Fruit fly (Drosophila melanogaster) whole organism, prepupa: ENCODE measurements around the gene CG16812.

ENCODE experiments used
- CG11294 ChIP-seq: fragments of 200-800 bp; sonication (Bioruptor generic); IDR thresholded peaks from 2 replicates; pipeline ENCODE4 v1.3.6; 2022; ENCODE audit warnings: missing biosample characterization, missing genetic modification characterization
- CG11762 ChIP-seq: fragments of 200-800 bp; sonication (Bioruptor generic); optimal IDR thresholded peaks from 3 replicates; lab custom pipeline; 2016; ENCODE audit warnings: missing biosample characterization, missing genetic modification characterization; ENCODE audit not compliant: insufficient read depth
- CG11902 ChIP-seq: fragments of 200-800 bp; sonication (Bioruptor generic); optimal IDR thresholded peaks from 3 replicates; lab custom pipeline; 2016; ENCODE audit warnings: missing biosample characterization, missing genetic modification characterization
- CG15336 ChIP-seq: fragments of 200-800 bp; sonication (Bioruptor generic); IDR thresholded peaks from 2 replicates; pipeline ENCODE4 v1.3.6; 2022; ENCODE audit warnings: missing biosample characterization, missing genetic modification characterization
- CG1621 ChIP-seq: fragments of 200-800 bp; sonication (Bioruptor generic); optimal IDR thresholded peaks from 3 replicates; lab custom pipeline; 2018; ENCODE audit warnings: missing biosample characterization, mild to moderate bottlenecking, missing genetic modification characterization
- CG16779 ChIP-seq: fragments of 200-800 bp; sonication (Bioruptor generic); optimal IDR thresholded peaks from 3 replicates; lab custom pipeline; 2017; ENCODE audit warnings: missing biosample characterization, mild to moderate bottlenecking, missing genetic modification characterization
- CG31627 ChIP-seq: fragments of 200-800 bp; sonication (Bioruptor generic); optimal IDR thresholded peaks from 3 replicates; lab custom pipeline; 2016; ENCODE audit warnings: missing biosample characterization, missing genetic modification characterization
- CG32006 ChIP-seq: fragments of 200-800 bp; sonication (Bioruptor generic); optimal IDR thresholded peaks from 3 replicates; lab custom pipeline; 2017; ENCODE audit warnings: missing biosample characterization, mild to moderate bottlenecking, missing genetic modification characterization
- CG34406 ChIP-seq: fragments of 200-800 bp; sonication (Bioruptor generic); optimal IDR thresholded peaks from 3 replicates; lab custom pipeline; 2016; ENCODE audit warnings: missing biosample characterization, missing genetic modification characterization
- CG4318 ChIP-seq: fragments of 200-800 bp; sonication (Bioruptor generic); optimal IDR thresholded peaks from 3 replicates; lab custom pipeline; 2017; ENCODE audit warnings: missing biosample characterization, mild to moderate bottlenecking, missing genetic modification characterization
- CG6163 ChIP-seq: fragments of 200-800 bp; sonication (Bioruptor generic); IDR thresholded peaks from 3 replicates; pipeline ENCODE4 v1.3.6; 2022; ENCODE audit warnings: missing biosample characterization, missing genetic modification characterization
- CG6276 ChIP-seq: fragments of 200-800 bp; sonication (Bioruptor generic); optimal IDR thresholded peaks from 2 replicates; lab custom pipeline; 2017; ENCODE audit warnings: missing biosample characterization, mild to moderate bottlenecking, missing genetic modification characterization
- CG6808 ChIP-seq: fragments of 200-800 bp; sonication (Bioruptor generic); optimal IDR thresholded peaks from 3 replicates; lab custom pipeline; 2017; ENCODE audit warnings: missing biosample characterization, missing genetic modification characterization, mild to moderate bottlenecking, moderate library complexity, missing genetic modification reagents
- CG7368 ChIP-seq: fragments of 200-800 bp; sonication (Bioruptor generic); optimal IDR thresholded peaks from 3 replicates; lab custom pipeline; 2016; ENCODE audit warnings: missing biosample characterization, missing genetic modification characterization
- CG8119 ChIP-seq: fragments of 200-800 bp; sonication (Bioruptor generic); IDR thresholded peaks from 3 replicates; pipeline ENCODE4 v1.3.6; 2022; ENCODE audit warnings: missing biosample characterization, missing genetic modification characterization
- CG8632 ChIP-seq: fragments of 200-800 bp; sonication (Bioruptor generic); optimal IDR thresholded peaks from 3 replicates; lab custom pipeline; 2016; ENCODE audit warnings: missing biosample characterization, missing genetic modification characterization
- CG9139 ChIP-seq: fragments of 200-800 bp; sonication (Bioruptor generic); optimal IDR thresholded peaks from 3 replicates; lab custom pipeline; 2017; ENCODE audit warnings: missing biosample characterization, mild to moderate bottlenecking, missing genetic modification characterization
- Eip78C ChIP-seq: fragments of 200-800 bp; sonication (Bioruptor generic); peaks from one replicate; lab custom pipeline; 2016; ENCODE audit warnings: missing biosample characterization, missing genetic modification characterization
- Ets96B ChIP-seq: fragments of 200-800 bp; optimal IDR thresholded peaks from 2 replicates; lab custom pipeline; 2019; ENCODE audit warnings: missing biosample characterization, mild to moderate bottlenecking, missing genetic modification characterization, moderate library complexity
- Gug ChIP-seq: fragments of 200-800 bp; sonication (Bioruptor generic); IDR thresholded peaks from 2 replicates; pipeline ENCODE4 v1.3.6; 2022; ENCODE audit warnings: missing biosample characterization, missing genetic modification characterization
- Hr38 ChIP-seq: sonication (Bioruptor generic); optimal IDR thresholded peaks from 2 replicates; lab custom pipeline; 2016; ENCODE audit warnings: missing biosample characterization, missing genetic modification characterization
- Hr4 ChIP-seq: fragments of 200-800 bp; sonication (Bioruptor generic); optimal IDR thresholded peaks from 3 replicates; lab custom pipeline; 2016; ENCODE audit warnings: missing biosample characterization, missing genetic modification characterization
- Lpt ChIP-seq: fragments of 200-800 bp; sonication (Bioruptor generic); optimal IDR thresholded peaks from 3 replicates; lab custom pipeline; 2016; ENCODE audit warnings: missing biosample characterization, missing genetic modification characterization
- Smox ChIP-seq: fragments of 200-800 bp; sonication (Bioruptor generic); optimal IDR thresholded peaks from 3 replicates; lab custom pipeline; 2016; ENCODE audit warnings: missing biosample characterization, missing genetic modification characterization
- Sox102F ChIP-seq: fragments of 200-800 bp; sonication (Bioruptor generic); optimal IDR thresholded peaks from 2 replicates; lab custom pipeline; 2016; ENCODE audit warnings: missing biosample characterization, mild to moderate bottlenecking, missing genetic modification characterization
- Sox15 ChIP-seq: fragments of 200-800 bp; sonication (Bioruptor generic); optimal IDR thresholded peaks from 3 replicates; lab custom pipeline; 2016; ENCODE audit warnings: missing biosample characterization, missing genetic modification characterization
- cyc ChIP-seq: fragments of 200-800 bp; sonication (Bioruptor generic); optimal IDR thresholded peaks from 3 replicates; lab custom pipeline; 2016; ENCODE audit warnings: missing biosample characterization, missing genetic modification characterization
- dac ChIP-seq: fragments of 200-800 bp; sonication (Bioruptor generic); optimal IDR thresholded peaks from 2 replicates; lab custom pipeline; 2017; ENCODE audit warnings: missing biosample characterization, mild to moderate bottlenecking, missing genetic modification characterization
- dsx ChIP-seq: fragments of 200-800 bp; optimal IDR thresholded peaks from 3 replicates; lab custom pipeline; 2019; ENCODE audit warnings: missing biosample characterization, mild to moderate bottlenecking, missing genetic modification characterization, moderate library complexity; ENCODE audit not compliant: poor library complexity, severe bottlenecking
- eg ChIP-seq: fragments of 200-800 bp; sonication (Bioruptor generic); IDR thresholded peaks from 3 replicates; pipeline ENCODE4 v1.3.6; 2022; ENCODE audit warnings: missing biosample characterization, missing genetic modification characterization
- esn ChIP-seq: fragments of 200-800 bp; sonication (Bioruptor generic); optimal IDR thresholded peaks from 2 replicates; lab custom pipeline; 2016; ENCODE audit warnings: missing biosample characterization, mild to moderate bottlenecking, missing genetic modification characterization, moderate library complexity
- fd59A ChIP-seq: fragments of 200-800 bp; sonication (Bioruptor generic); optimal IDR thresholded peaks from 2 replicates; lab custom pipeline; 2017; ENCODE audit warnings: missing biosample characterization, mild to moderate bottlenecking, missing genetic modification characterization, missing genetic modification reagents
- fkh ChIP-seq: fragments of 200-800 bp; sonication (Bioruptor generic); optimal IDR thresholded peaks from 3 replicates; lab custom pipeline; 2017; ENCODE audit warnings: missing biosample characterization, mild to moderate bottlenecking, missing genetic modification characterization, moderate library complexity
- lz ChIP-seq: fragments of 200-800 bp; sonication (Bioruptor generic); optimal IDR thresholded peaks from 3 replicates; lab custom pipeline; 2016; ENCODE audit warnings: missing biosample characterization, missing genetic modification characterization
- net ChIP-seq: fragments of 200-800 bp; sonication (Bioruptor generic); optimal IDR thresholded peaks from 3 replicates; lab custom pipeline; 2016; ENCODE audit warnings: missing biosample characterization, missing genetic modification characterization
- pdm3 ChIP-seq: fragments of 200-800 bp; sonication (Bioruptor generic); optimal IDR thresholded peaks from 3 replicates; lab custom pipeline; 2016; ENCODE audit warnings: missing biosample characterization, missing genetic modification characterization
- spab ChIP-seq: fragments of 200-800 bp; sonication (Bioruptor generic); optimal IDR thresholded peaks from 2 replicates; lab custom pipeline; 2017; ENCODE audit warnings: missing biosample characterization, mild to moderate bottlenecking, missing genetic modification characterization, missing genetic modification reagents
- ss ChIP-seq, 2 experiments: fragments of 200-800 bp; sonication (Bioruptor generic); optimal IDR thresholded peaks; 2 replicates in 1 of 2; 3 replicates in 1 of 2; lab custom pipeline; 2017 to 2018; ENCODE audit warnings: mild to moderate bottlenecking in 2 of 2, missing biosample characterization in 2 of 2, missing genetic modification characterization in 2 of 2, moderate library complexity in 1 of 2
- svp ChIP-seq: fragments of 200-800 bp; sonication (Bioruptor generic); peaks from one replicate; lab custom pipeline; 2016; ENCODE audit warnings: missing biosample characterization, missing genetic modification characterization
- vri ChIP-seq: fragments of 200-800 bp; sonication (Bioruptor generic); optimal IDR thresholded peaks from 3 replicates; lab custom pipeline; 2016; ENCODE audit warnings: missing biosample characterization, mild to moderate bottlenecking, missing genetic modification characterization

Gene CG16812

DNA sequence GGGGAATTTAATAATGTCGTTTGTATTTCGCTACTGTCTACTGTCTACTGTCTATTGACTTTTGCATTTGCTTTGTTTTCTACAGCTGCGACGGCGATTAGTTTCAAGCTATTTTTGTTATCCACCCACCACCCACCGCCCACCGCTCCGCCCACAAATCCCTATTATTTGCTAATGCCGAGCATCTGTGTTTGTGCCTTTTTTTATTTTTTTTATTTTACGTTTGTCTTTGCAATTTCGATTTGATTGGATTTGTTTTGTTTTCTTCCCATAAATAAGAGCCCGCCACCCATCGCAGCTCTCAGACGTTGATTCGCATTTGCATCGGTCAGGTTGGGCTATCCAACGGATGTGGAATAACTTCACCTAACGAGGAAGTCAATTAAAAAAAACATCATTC is 13.8 kb downstream of the CG16812 start, which contains the start of gene Jhbp14:
Gene Jhbp14, plus strand, starts transcription at position 301 of the 400 bp plus-strand sequence.
- no peak for TF ChIP-seq Smox
- TF ChIP-seq Sox102F: no peak
- TF ChIP-seq esn (GFP tag; lab: Kevin White, UChicago): no peak
- no peak for TF ChIP-seq CG16779
- TF ChIP-seq CG9139: no peak
- no peak for TF ChIP-seq CG8632 (GFP tag; lab: Kevin White, UChicago)
- TF ChIP-seq CG6808 (GFP tag; lab: Kevin White, UChicago): no peak
- no peak for TF ChIP-seq spab (GFP tag; lab: Kevin White, UChicago)
- no peak for TF ChIP-seq svp
- TF ChIP-seq vri: no peak
- TF ChIP-seq CG11294: no peak
- TF ChIP-seq ss (GFP tag; optimal IDR thresholded peaks at IDR 0.05; lab: Kevin White, UChicago): no peak
- TF ChIP-seq net (GFP tag; lab: Kevin White, UChicago): no peak
- TF ChIP-seq CG11902 (GFP tag; lab: Kevin White, UChicago): no peak
- TF ChIP-seq CG8119 (GFP tag; lab: Robert Waterston, UW): no peak
- no peak for TF ChIP-seq fd59A (GFP tag; lab: Kevin White, UChicago)
- no peak for TF ChIP-seq CG11762 (GFP tag; lab: Kevin White, UChicago)
- no peak for TF ChIP-seq CG7368
- TF ChIP-seq, all 60 proteins: peak for 0

DNA sequence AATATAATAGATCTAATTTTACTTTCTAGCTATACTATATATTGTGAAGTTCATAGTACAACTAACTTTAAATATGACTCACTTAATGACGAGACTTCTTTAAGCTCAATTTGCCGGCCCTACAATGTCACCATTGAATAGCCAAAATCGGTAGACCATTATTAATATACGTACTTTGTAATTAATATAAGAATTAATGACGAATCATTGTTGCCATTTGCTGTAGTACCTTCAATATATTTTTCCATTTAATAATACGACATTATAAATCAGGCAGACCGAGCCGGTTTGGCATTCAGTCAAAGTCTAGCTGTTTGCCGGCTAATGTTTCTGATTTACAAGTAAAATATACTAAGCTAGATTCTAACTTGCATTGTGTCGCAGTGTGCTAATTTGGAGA is 17.3 kb downstream of the CG16812 start, which contains the start of gene Jhbp13:
Gene Jhbp13, plus strand, starts transcription at position 301 of the 400 bp plus-strand sequence.
- TF ChIP-seq Hr38 (GFP tag; lab: Kevin White, UChicago) (no peak), dsx (GFP tag; lab: Kevin White, UChicago) (no peak), fd59A (GFP tag; lab: Kevin White, UChicago) (no peak)

DNA sequence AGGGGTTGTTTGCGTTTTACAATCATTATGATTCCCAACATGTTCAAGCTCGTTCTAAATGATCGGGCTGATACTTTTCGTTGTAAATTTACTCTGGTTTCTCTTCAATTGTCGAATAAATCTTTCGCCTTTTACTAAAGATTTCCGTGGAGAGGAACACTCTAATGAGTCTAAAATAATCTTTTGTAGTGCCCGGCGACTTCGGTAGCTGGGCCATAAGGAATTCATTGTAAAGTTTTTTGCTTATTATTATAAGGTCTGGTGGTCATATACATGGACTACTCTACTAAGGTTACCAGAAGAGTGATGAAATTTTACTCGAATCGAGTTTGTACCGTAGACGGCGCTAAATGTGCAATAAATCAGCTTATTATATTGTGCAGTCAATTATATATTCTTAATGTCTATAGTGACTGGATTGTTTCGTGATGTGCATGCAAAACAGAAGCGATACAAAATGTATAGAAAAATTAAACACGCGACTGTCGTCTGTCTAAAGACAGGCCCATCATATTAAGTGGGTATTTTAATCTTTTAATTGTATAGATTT is 22.4 kb downstream of the CG16812 start:
- TF ChIP-seq Hr4 (GFP tag; lab: Kevin White, UChicago) (no peak), CG11762 (GFP tag; lab: Kevin White, UChicago) (no peak), CG34406 (no peak), CG6276 (GFP tag; lab: Kevin White, UChicago) (no peak), svp (peak; percentile 17)

DNA sequence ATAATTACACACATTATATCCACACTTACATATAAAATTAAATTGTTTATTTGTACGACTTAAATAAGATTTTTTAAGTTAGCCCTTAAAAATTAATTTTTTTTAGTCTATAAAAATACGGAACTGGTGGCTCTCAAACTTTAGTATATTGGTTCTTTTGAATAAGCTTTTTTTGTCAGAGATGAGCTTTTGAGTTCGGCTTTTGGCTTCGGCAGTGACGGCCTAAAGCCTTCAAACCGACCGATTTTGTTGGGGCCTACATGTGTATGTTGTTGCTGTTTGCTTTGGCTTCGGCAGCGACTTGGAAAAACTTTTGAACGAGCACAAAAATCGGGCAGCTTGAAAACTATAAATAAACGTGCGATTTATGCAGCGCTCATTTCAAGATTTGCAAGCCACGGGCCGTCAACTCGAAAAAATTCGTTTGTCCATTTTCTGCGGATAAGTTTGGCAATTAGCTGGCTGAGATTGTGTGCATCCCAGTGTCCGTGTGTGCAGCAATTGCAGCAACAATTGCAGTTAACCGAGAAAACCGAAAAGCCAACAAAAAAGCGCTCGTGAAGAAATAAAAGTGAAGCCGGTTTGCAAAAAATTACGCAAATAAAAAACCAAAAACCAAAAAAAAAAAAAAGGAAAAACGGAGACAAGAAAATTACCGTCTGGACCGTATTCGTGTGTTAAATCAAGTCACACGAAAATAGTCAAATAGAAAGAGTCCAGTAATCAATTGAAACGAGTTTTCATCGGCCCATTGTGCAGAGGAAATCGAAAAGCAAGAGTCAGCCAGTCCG is 23.7 kb downstream of the CG16812 start, which contains the start of gene CG16820:
Gene CG16820, plus strand, starts transcription at position 378 of the 791 bp plus-strand sequence.
- TF ChIP-seq CG6163 (GFP tag; lab: Robert Waterston, UW): 0 out of 3 replicates have a peak, but pooled peaks have one; percentile 50
- TF ChIP-seq spab (GFP tag; lab: Kevin White, UChicago): no peak
- TF ChIP-seq eg (GFP tag; lab: Robert Waterston, UW): peak; percentile 76; the same call in 2 of the 3 replicates
- no peak for TF ChIP-seq lz (GFP tag; lab: Kevin White, UChicago)
- TF ChIP-seq dac (GFP tag; lab: Kevin White, UChicago): peak; percentile 15
- TF ChIP-seq cyc (GFP tag; lab: Kevin White, UChicago): no peak
- TF ChIP-seq Eip78C (GFP tag; lab: Kevin White, UChicago): peak; percentile 53
- TF ChIP-seq CG6276 (GFP tag; lab: Kevin White, UChicago): peak; percentile 75
- TF ChIP-seq CG8119 (GFP tag; lab: Robert Waterston, UW): peak; percentile 84
- TF ChIP-seq CG15336 (GFP tag; lab: Robert Waterston, UW): peak; percentile 80
- peak; percentile 57 for TF ChIP-seq Lpt (GFP tag; lab: Kevin White, UChicago)
- TF ChIP-seq CG11294: no peak

DNA sequence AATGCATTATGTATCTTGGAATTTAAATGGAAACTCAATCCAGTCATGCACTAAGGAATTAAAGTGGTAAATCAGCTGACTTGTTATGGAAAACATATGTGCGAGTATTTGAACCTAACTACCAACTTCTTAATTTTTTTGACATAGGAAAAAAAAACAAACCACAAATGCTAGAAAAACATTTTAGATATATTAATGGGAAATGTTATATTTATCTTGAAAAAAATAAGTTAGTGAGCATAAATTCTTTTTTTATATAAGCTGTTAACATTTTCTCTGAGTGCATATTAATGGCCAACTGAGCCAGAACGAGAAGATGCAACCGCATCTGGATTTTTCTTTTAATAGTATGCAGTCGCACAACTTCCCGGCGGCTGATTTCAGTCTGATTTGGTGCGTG is 28.8 kb downstream of the CG16812 start:
- no peak for TF ChIP-seq Sox15 (GFP tag; lab: Kevin White, UChicago)
- TF ChIP-seq fd59A (GFP tag; lab: Kevin White, UChicago): no peak
- no peak for TF ChIP-seq dsx (GFP tag; lab: Kevin White, UChicago)
- TF ChIP-seq CG4318 (GFP tag; lab: Kevin White, UChicago): peak; percentile 15
- no peak for TF ChIP-seq Sox102F
- TF ChIP-seq CG32006 (GFP tag; lab: Kevin White, UChicago): peak; percentile 46
- TF ChIP-seq CG34406: no peak
- no peak for TF ChIP-seq CG31627
- no peak for TF ChIP-seq pdm3 (GFP tag; lab: Kevin White, UChicago)
- no peak for TF ChIP-seq Gug (GFP tag; lab: Robert Waterston, UW)
- TF ChIP-seq fkh (GFP tag; lab: Kevin White, UChicago): no peak
- no peak for TF ChIP-seq Hr38 (GFP tag; lab: Kevin White, UChicago)
- no peak for TF ChIP-seq Ets96B (tag; lab: Kevin White, UChicago)
- TF ChIP-seq CG9139: no peak
- TF ChIP-seq Smox: no peak
- no peak for TF ChIP-seq CG1621 (tag; lab: Kevin White, UChicago)
- no peak for TF ChIP-seq CG11294
- TF ChIP-seq net (GFP tag; lab: Kevin White, UChicago): no peak
